Fruit fly (Drosophila melanogaster) whole organism, wandering third instar larva: ENCODE data around the gene CG7656.

Source experiments
- Abd-B ChIP-seq: fragments of >200 bp; optimal IDR thresholded peaks from 2 replicates; lab custom pipeline; 2017; ENCODE audit warnings: missing biosample characterization, missing genetic modification characterization
- CG32264 ChIP-seq: fragments of 200-800 bp; sonication (Bioruptor generic); optimal IDR thresholded peaks from 2 replicates; lab custom pipeline; 2016; ENCODE audit warnings: missing biosample characterization, missing genetic modification characterization
- CG9705 ChIP-seq: fragments of 200-800 bp; sonication (Bioruptor generic); optimal IDR thresholded peaks from 2 replicates; lab custom pipeline; 2018; ENCODE audit warnings: missing biosample characterization, mild to moderate bottlenecking, missing genetic modification characterization
- CrebA ChIP-seq: fragments of 200-800 bp; sonication (Bioruptor generic); optimal IDR thresholded peaks from 2 replicates; lab custom pipeline; 2016; ENCODE audit warnings: missing biosample characterization, mild to moderate bottlenecking, missing genetic modification characterization, borderline replicate concordance
- Dfd ChIP-seq: fragments of >200 bp; optimal IDR thresholded peaks from 2 replicates; lab custom pipeline; 2017; ENCODE audit warnings: missing biosample characterization, missing genetic modification characterization
- GATAd ChIP-seq: sonication (Bioruptor generic); optimal IDR thresholded peaks from 2 replicates; lab custom pipeline; 2016; ENCODE audit warnings: missing biosample characterization, missing genetic modification characterization
- HLH106 ChIP-seq: fragments of 200-800 bp; optimal IDR thresholded peaks from 3 replicates; lab custom pipeline; 2019; ENCODE audit warnings: missing biosample characterization, mild to moderate bottlenecking, missing genetic modification characterization, moderate library complexity
- Hnf4 ChIP-seq: fragments of 200-800 bp; sonication (Bioruptor generic); optimal IDR thresholded peaks from 2 replicates; lab custom pipeline; 2016; ENCODE audit warnings: missing biosample characterization, mild to moderate bottlenecking, missing genetic modification characterization
- Hr78 ChIP-seq: fragments of >200 bp; optimal IDR thresholded peaks from 2 replicates; lab custom pipeline; 2017; ENCODE audit warnings: missing biosample characterization, missing genetic modification characterization
- Hr83 ChIP-seq: fragments of 200-300 bp; sonication (Bioruptor generic); optimal IDR thresholded peaks from 2 replicates; lab custom pipeline; 2016; ENCODE audit warnings: missing biosample characterization, mild to moderate bottlenecking, missing genetic modification characterization, moderate library complexity; ENCODE audit not compliant: poor library complexity, severe bottlenecking
- Jra ChIP-seq: sonication (Bioruptor generic); optimal IDR thresholded peaks from 2 replicates; lab custom pipeline; 2016; ENCODE audit warnings: missing biosample characterization, missing genetic modification characterization
- Myc ChIP-seq: fragments of >200 bp; optimal IDR thresholded peaks from 2 replicates; lab custom pipeline; 2017
- N ChIP-seq: fragments of >200 bp; optimal IDR thresholded peaks from 2 replicates; lab custom pipeline; 2018; ENCODE audit warnings: missing biosample characterization, missing external identifiers, missing genetic modification characterization
- OdsH ChIP-seq: fragments of 200-800 bp; sonication (Bioruptor generic); optimal IDR thresholded peaks from 2 replicates; lab custom pipeline; 2016; ENCODE audit warnings: missing biosample characterization, mild to moderate bottlenecking, missing genetic modification characterization
- Rel ChIP-seq, 2 experiments: fragments of 200-800 bp; sonication (Bioruptor generic) in 1 of 2; optimal IDR thresholded peaks; 2 replicates in 1 of 2; 3 replicates in 1 of 2; lab custom pipeline; 2016 to 2019; ENCODE audit warnings: mild to moderate bottlenecking in 2 of 2, missing biosample characterization in 2 of 2, missing genetic modification characterization in 2 of 2, moderate library complexity in 1 of 2
- Sp1 ChIP-seq: fragments of 200-800 bp; sonication (Bioruptor generic); optimal IDR thresholded peaks from 3 replicates; lab custom pipeline; 2019; ENCODE audit warnings: missing biosample characterization, mild to moderate bottlenecking, missing genetic modification characterization, moderate library complexity
- br ChIP-seq: fragments of 200-800 bp; sonication (Bioruptor generic); optimal IDR thresholded peaks from 2 replicates; lab custom pipeline; 2016; ENCODE audit warnings: missing biosample characterization, missing genetic modification characterization
- brk ChIP-seq: fragments of 200-800 bp; sonication (Bioruptor generic); optimal IDR thresholded peaks from 2 replicates; lab custom pipeline; 2016; ENCODE audit warnings: missing biosample characterization, mild to moderate bottlenecking, missing genetic modification characterization
- dl ChIP-seq, 2 experiments: fragments of 175-275, 200-275 bp in 1 of 2; fragments of 200-275 bp in 1 of 2; sonication (Bioruptor generic); optimal IDR thresholded peaks; lab custom pipeline; 2018; ENCODE audit warnings: mild to moderate bottlenecking in 2 of 2, missing biosample characterization in 2 of 2, missing genetic modification characterization in 2 of 2, moderate library complexity in 2 of 2; ENCODE audit not compliant: partially characterized antibody in 2 of 2, insufficient read depth in 1 of 2
- dmrt93B ChIP-seq: fragments of 200-800 bp; sonication (Bioruptor generic); optimal IDR thresholded peaks from 2 replicates; lab custom pipeline; 2018; ENCODE audit warnings: missing biosample characterization, mild to moderate bottlenecking, missing genetic modification characterization
- dsf ChIP-seq: sonication (Bioruptor generic); optimal IDR thresholded peaks from 2 replicates; lab custom pipeline; 2016; ENCODE audit warnings: missing biosample characterization, missing genetic modification characterization, borderline replicate concordance
- ey ChIP-seq: fragments of 200-800 bp; sonication (Bioruptor generic); optimal IDR thresholded peaks from 2 replicates; lab custom pipeline; 2016; ENCODE audit warnings: missing biosample characterization, missing genetic modification characterization
- foxo ChIP-seq, 2 experiments: fragments of 200-800 bp; sonication (Bioruptor generic); optimal IDR thresholded peaks; 2 replicates in 1 of 2; 3 replicates in 1 of 2; lab custom pipeline; 2016 to 2017; ENCODE audit warnings: missing biosample characterization in 2 of 2, missing genetic modification characterization in 2 of 2
- fru ChIP-seq: fragments of 200-800 bp; sonication (Bioruptor generic); optimal IDR thresholded peaks from 3 replicates; lab custom pipeline; 2016; ENCODE audit warnings: missing biosample characterization, mild to moderate bottlenecking, missing genetic modification characterization
- h ChIP-seq: fragments of 200-800 bp; sonication (Bioruptor generic); optimal IDR thresholded peaks from 3 replicates; lab custom pipeline; 2016; ENCODE audit warnings: missing biosample characterization, mild to moderate bottlenecking, missing genetic modification characterization
- lola ChIP-seq: fragments of >200 bp; optimal IDR thresholded peaks from 2 replicates; lab custom pipeline; 2017; ENCODE audit warnings: missing biosample characterization, missing genetic modification characterization
- psq ChIP-seq: fragments of 200-800 bp; sonication (Bioruptor generic); optimal IDR thresholded peaks from 3 replicates; lab custom pipeline; 2017; ENCODE audit warnings: missing biosample characterization, mild to moderate bottlenecking, missing genetic modification characterization, moderate library complexity
- rgr ChIP-seq: fragments of 200-800 bp; sonication (Bioruptor generic); optimal IDR thresholded peaks from 3 replicates; lab custom pipeline; 2016; ENCODE audit warnings: missing biosample characterization, mild to moderate bottlenecking, missing genetic modification characterization
- sage ChIP-seq: fragments of 200-800 bp; sonication (Bioruptor generic); optimal IDR thresholded peaks from 2 replicates; lab custom pipeline; 2016; ENCODE audit warnings: missing biosample characterization, mild to moderate bottlenecking, missing genetic modification characterization
- sv ChIP-seq: fragments of 200-800 bp; sonication (Bioruptor generic); optimal IDR thresholded peaks from 3 replicates; lab custom pipeline; 2016; ENCODE audit warnings: missing biosample characterization, missing genetic modification characterization
- usp ChIP-seq: fragments of >200 bp; optimal IDR thresholded peaks from 2 replicates; lab custom pipeline; 2017; ENCODE audit warnings: missing biosample characterization, missing genetic modification characterization

The CG7656 gene

dm6 chr3L:15563058-15563850 lies 24.7 kb downstream of the CG7656 start, which contains the start of the genes CG7739 and SCCRO (continued):
- TF ChIP-seq CrebA (no peak), psq (GFP tag; lab: Kevin White, UChicago) (peak; percentile 38)
- TF ChIP-seq, all 38 proteins: peak for 15

dm6 chr3L:15562727-15563057 lies 25.3 kb downstream of the CG7656 start:
- TF ChIP-seq Rel (GFP tag; optimal IDR thresholded peaks at IDR 0.05; lab: Kevin White, UChicago): no peak
- TF ChIP-seq Rel (tag; optimal IDR thresholded peaks at IDR 0.05; lab: Kevin White, UChicago): peak; percentile 45
- TF ChIP-seq sv (GFP tag; lab: Kevin White, UChicago): no peak

dm6 chr3L:15553993-15554644 lies 33.9 kb downstream of the CG7656 start, which contains the start of gene AGO2:
Gene AGO2 (plus strand): TSS chr3L:15554113.
- no peak for TF ChIP-seq CG32264 (GFP tag; lab: Kevin White, UChicago)
- peak; percentile 13 for TF ChIP-seq HLH106 (tag; lab: Kevin White, UChicago)
- peak; percentile 65 for TF ChIP-seq Hnf4
- peak; percentile 76 for TF ChIP-seq Jra
- no peak for TF ChIP-seq Hr78 (GFP tag; lab: Kevin White, UChicago)
- TF ChIP-seq Dfd (GFP tag; lab: Kevin White, UChicago): peak; percentile 79
- TF ChIP-seq CrebA: no peak
- peak; percentile 36 for TF ChIP-seq Myc (lab: Kevin White, UChicago)
- TF ChIP-seq sv (GFP tag; lab: Kevin White, UChicago): no peak
- TF ChIP-seq dmrt93B: no peak
- peak; percentile 35 for TF ChIP-seq sage (GFP tag; lab: Kevin White, UChicago)
- no peak for TF ChIP-seq Abd-B (GFP tag; lab: Kevin White, UChicago)
- no peak for TF ChIP-seq Rel (GFP tag; optimal IDR thresholded peaks at IDR 0.05; lab: Kevin White, UChicago)
- TF ChIP-seq Rel (tag; optimal IDR thresholded peaks at IDR 0.05; lab: Kevin White, UChicago): peak; percentile 100
- TF ChIP-seq br (GFP tag; lab: Kevin White, UChicago): peak; percentile 45
- no peak for TF ChIP-seq usp
- no peak for TF ChIP-seq OdsH (GFP tag; lab: Kevin White, UChicago)
- TF ChIP-seq lola (GFP tag; lab: Kevin White, UChicago): no peak
- TF ChIP-seq Sp1 (GFP tag; lab: Kevin White, UChicago): peak; percentile 56
- TF ChIP-seq N (GFP tag; lab: Kevin White, UChicago): no peak
- TF ChIP-seq fru (GFP tag; lab: Kevin White, UChicago): peak; percentile 27
- TF ChIP-seq dl (GFP tag; optimal IDR thresholded peaks at IDR 0.05; lab: Kevin White, UChicago; ENCODE audit: insufficient read depth in 1 of 2, partially characterized antibody in 2 of 2): peak in 1 of 2 experiments; percentile 7
- TF ChIP-seq CG9705: no peak
- no peak for TF ChIP-seq psq (GFP tag; lab: Kevin White, UChicago)
- TF ChIP-seq Hr83: peak; percentile 54
- peak; percentile 24 for TF ChIP-seq h
- TF ChIP-seq, all 38 proteins: peak for 13

- TF ChIP-seq Jra (no peak), h (peak; percentile 63), HLH106 (tag; lab: Kevin White, UChicago) (no peak), OdsH (GFP tag; lab: Kevin White, UChicago) (peak; percentile 40), Dfd (GFP tag; lab: Kevin White, UChicago) (no peak), Sp1 (GFP tag; lab: Kevin White, UChicago) (peak; percentile 42), lola (GFP tag; lab: Kevin White, UChicago) (no peak), Hr83 (peak; percentile 42), Myc (lab: Kevin White, UChicago) (no peak), rgr (peak; percentile 42), GATAd (GFP tag; lab: Kevin White, UChicago) (no peak), dl (GFP tag; optimal IDR thresholded peaks at IDR 0.05; lab: Kevin White, UChicago; ENCODE audit: insufficient read depth in 1 of 2, partially characterized antibody in 2 of 2) (no peak), psq (GFP tag; lab: Kevin White, UChicago) (no peak), ey (GFP tag; lab: Kevin White, UChicago) (no peak), brk (peak; percentile 13), br (GFP tag; lab: Kevin White, UChicago) (peak; percentile 17), Hr78 (GFP tag; lab: Kevin White, UChicago) (no peak), fru (GFP tag; lab: Kevin White, UChicago) (peak; percentile 13), dsf (GFP tag; lab: Kevin White, UChicago) (no peak), dmrt93B (no peak), foxo (GFP tag; optimal IDR thresholded peaks at IDR 0.05; lab: Kevin White, UChicago) (peak in 1 of 2 experiments; percentile 13)
These were observed 39.1 kb downstream of the CG7656 start for dm6 chr3L:15548843-15549242.
